Worm (Caenorhabditis elegans) whole organism, L4/young adult: ENCODE measurements around the gene gab-1.

Experiments
- W03F9.2 ChIP-seq: fragments of 150-350 bp; optimal IDR thresholded peaks from 2 replicates; lab custom pipeline; 2014; ENCODE audit warnings: missing biosample characterization, missing genetic modification characterization
- dao-5 ChIP-seq: sonication (generic microtip); optimal IDR thresholded peaks from 2 replicates; lab custom pipeline; 2016; ENCODE audit warnings: missing genotype, missing genetic modification characterization, moderate library complexity, missing compliant biosample characterization
- him-1 ChIP-seq: sonication (generic microtip); optimal IDR thresholded peaks from 2 replicates; lab custom pipeline; 2016; ENCODE audit warnings: missing genotype, missing genetic modification reagents, missing genetic modification characterization, missing compliant biosample characterization

The gab-1 gene

DNA sequence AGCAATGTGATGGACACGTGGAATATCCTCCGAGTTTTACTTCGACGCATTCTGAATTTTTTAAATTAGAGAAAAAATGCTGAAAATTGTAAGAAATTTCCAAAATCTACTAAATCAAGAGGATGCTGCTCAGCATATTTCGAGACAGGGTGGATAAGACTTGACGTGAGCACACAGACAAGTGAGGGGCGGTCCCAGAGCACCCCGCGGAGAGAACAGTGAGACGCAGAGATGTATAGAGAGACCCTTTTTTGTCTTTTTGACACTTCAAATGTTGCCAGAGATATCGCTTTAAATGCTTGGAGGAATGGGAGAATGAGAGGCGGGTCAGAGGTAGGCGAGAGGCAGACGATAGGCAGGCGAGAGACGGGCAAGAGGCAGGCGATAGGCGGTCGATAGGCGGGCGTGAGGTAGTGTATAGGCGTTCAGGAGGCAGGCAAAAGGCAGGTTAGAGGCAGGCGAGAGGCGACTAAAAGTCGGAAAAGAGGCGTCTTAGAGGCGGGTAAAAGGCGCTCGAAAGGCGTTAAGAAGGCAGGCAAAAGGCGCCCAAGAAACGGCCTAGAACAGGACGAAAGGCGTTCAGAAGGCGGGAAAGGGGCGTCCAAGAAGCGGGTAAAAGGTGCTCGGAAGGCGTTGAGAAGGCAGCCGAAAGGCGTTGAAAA is at the start of gene gab-1:
Gene gab-1 (minus strand): TSS at position 51 of the 662 bp plus-strand sequence.
- TF ChIP-seq W03F9.2 (tag; lab: Kevin White, UChicago) = no peak
- no peak for TF ChIP-seq dao-5 (tag; lab: Kevin White, UChicago)
- no peak for TF ChIP-seq him-1 (tag; lab: Kevin White, UChicago)

DNA sequence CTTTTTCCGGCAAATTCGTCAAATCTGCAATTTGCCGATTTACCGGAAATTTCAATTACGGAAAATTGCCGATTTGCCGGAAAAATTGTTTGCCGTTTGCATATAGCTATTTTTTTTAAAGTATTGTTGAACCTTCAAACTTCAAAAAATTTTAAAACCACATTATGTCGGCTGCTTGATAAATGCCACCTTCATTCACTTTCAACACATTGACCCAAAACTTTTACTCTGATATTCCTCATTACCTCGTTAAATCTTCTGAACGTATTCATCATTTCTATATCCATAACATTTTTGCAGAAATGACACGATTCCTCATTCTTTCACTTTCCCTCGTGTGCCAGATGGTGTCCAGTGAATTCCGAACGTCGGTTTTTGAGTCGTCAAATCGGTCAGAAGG is 49.5 kb upstream of the gab-1 start, which contains the start of gene Y37D8A.3:
Gene Y37D8A.3 (plus strand): TSS at position 301 of the 400 bp plus-strand sequence.
- TF ChIP-seq dao-5 (tag; lab: Kevin White, UChicago) (no peak), W03F9.2 (tag; lab: Kevin White, UChicago) (no peak), him-1 (tag; lab: Kevin White, UChicago) (no peak)

DNA sequence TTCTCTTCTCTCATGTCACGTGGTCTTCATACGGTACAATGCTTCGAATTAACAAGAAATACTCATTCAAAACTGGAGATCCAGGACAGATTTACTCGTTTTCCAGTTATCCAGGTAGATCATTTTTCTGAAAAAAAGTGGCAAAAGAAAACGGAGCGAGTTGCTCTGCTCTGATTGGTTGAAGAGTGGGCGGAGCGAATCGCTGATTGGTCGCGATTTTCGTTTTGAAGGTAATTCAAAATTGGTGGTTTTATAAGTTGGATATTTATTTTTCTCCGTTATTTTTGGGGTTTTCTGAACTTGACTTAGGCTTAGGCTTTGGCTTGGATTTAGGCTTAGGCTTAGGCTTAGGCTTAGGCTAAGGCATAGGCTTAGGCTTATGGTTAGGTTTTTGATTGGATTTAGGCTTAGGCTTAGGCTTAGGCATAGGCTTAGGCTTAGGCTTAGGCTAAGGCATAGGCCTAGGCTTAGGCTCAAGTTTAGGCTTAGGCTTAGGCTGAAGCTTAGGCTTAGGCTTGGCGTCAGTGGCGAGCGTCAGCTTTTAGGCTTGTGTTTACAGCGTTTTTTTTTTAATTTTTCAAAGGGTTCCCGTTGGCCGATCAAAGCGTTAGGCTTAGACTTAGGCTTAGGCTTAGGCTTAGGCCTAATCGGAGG is 43.2 kb upstream of the gab-1 start:
- TF ChIP-seq W03F9.2 (tag; lab: Kevin White, UChicago) (no peak), dao-5 (tag; lab: Kevin White, UChicago) (no peak), him-1 (tag; lab: Kevin White, UChicago) (no peak)

DNA sequence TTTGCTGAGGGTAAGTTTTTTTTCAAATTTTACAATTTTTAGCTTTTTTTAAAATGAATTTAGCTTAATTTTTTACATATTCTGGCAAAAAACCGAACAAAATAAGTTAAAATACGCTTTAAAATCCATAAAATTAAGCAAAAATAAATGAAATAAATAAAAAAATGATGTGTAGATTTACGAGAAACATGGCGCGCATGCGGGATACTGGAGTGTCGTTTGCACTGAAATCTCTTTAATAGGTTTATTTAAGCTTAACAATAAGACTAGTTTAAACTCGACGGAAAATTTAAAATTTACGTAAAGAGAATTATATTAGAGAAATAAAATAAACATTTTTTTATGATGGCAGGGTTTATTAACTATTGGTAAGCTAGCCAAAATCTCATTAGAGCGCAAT is 41.8 kb upstream of the gab-1 start:
- no peak for TF ChIP-seq dao-5 (tag; lab: Kevin White, UChicago)
- no peak for TF ChIP-seq W03F9.2 (tag; lab: Kevin White, UChicago)
- TF ChIP-seq him-1 (tag; lab: Kevin White, UChicago) = no peak

DNA sequence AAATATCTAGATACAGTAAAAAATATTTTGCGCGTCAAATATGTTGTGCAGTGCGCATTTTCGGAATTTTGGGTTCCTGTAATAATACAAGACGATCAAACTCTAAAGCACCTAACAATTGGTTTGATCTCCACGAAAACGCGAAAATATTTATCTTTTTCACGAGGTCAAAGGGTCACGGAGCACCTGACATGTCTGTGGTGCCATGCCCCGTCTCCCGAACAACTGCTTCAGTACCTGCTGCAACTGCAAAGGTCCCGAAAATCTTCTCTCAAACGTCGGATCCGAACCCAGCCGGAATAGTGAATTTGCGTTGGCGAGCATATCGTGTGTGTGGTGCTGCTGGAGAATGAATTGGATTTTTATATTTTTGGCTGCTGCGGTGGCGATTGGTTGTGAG is 40.4 kb upstream of the gab-1 start, which contains the start of the genes Y37D8A.2 and Y37D8A.25:
Gene Y37D8A.2 (plus strand): TSS at position 285 of the 400 bp plus-strand sequence.
Gene Y37D8A.25 (minus strand): TSS at position 345 of the 400 bp plus-strand sequence.
- TF ChIP-seq him-1 (tag; lab: Kevin White, UChicago) = no peak
- no peak for TF ChIP-seq dao-5 (tag; lab: Kevin White, UChicago)
- no peak for TF ChIP-seq W03F9.2 (tag; lab: Kevin White, UChicago)

DNA sequence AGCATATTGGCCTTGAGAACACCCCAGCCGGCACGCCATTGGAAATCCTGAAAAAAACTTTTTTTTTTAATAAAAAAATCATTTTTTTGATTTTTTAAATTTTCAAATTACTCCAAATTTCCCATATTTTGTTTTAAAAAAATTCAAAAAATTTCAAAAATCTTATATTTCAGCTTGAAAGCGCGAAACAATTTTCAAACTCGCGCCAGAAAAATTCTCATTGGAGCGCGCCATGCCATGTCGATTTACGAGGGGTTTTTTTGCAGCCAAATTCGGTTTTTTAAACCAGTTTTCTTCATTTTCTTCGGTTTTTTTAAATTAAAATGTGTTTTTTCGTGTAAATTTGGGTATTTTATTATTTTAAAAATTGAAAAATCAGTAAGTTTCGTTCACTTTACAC is 39.6 kb upstream of the gab-1 start:
- TF ChIP-seq dao-5 (tag; lab: Kevin White, UChicago) = no peak
- TF ChIP-seq him-1 (tag; lab: Kevin White, UChicago) = no peak
- TF ChIP-seq W03F9.2 (tag; lab: Kevin White, UChicago) = no peak

DNA sequence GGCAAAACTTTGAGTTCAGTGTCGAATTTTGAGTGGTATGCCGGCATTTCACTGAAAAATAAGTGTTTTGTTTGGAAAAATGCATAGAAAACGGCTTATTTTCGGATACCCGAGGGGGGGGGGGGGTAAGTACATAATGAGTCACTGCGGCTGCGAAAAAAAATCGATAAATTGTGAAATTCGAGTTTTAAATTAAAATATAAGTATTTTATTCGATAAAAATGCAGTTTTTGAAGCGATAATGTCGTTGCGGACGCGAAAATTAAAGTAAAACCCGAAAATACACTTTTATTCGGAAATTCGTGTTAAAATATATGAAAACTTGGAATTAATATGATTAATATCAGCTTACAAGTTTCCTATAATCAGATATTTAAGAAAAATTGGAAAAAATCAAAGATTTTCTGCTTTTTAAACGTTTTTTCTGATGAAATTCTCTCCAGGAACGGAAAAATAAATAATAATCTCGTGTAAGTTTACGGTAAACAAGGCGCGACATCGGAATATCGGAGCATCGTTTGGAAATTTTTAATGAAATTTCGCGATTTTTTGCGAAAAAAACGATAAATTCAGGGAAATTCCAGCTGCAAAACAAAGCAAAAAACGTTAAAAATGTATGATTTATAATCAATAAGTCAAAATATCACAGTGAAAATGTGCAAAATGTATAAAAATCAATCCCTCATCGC is 38.7 kb upstream of the gab-1 start, which contains the start of gene arx-5:
Gene arx-5 (minus strand): TSS at position 51 of the 689 bp plus-strand sequence.
- TF ChIP-seq him-1 (tag; lab: Kevin White, UChicago) (no peak), W03F9.2 (tag; lab: Kevin White, UChicago) (no peak), dao-5 (tag; lab: Kevin White, UChicago) (no peak)

DNA sequence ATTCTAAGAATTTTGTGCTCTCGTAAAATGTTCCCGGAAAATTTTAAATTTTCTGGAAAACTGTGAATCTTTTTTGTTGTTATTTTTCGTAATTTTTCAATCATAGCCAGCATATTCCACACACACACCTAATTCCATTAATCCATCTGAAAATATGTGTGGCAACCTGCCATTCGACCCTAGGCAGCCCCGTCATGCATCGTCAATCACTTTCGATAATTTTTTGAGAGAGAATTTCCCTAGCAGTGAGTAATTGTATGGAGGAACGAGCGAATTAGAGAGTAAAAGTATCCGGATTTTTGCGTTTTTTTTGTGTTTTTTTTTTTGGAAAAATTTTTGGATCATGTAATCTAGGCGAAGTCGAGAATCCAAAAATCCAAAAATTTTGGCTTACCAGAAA is 33.7 kb upstream of the gab-1 start, which contains the start of gene BE10.4:
Gene BE10.4 (plus strand): TSS at position 301 of the 400 bp plus-strand sequence.
- no peak for TF ChIP-seq dao-5 (tag; lab: Kevin White, UChicago)
- no peak for TF ChIP-seq him-1 (tag; lab: Kevin White, UChicago)
- TF ChIP-seq W03F9.2 (tag; lab: Kevin White, UChicago) = no peak

DNA sequence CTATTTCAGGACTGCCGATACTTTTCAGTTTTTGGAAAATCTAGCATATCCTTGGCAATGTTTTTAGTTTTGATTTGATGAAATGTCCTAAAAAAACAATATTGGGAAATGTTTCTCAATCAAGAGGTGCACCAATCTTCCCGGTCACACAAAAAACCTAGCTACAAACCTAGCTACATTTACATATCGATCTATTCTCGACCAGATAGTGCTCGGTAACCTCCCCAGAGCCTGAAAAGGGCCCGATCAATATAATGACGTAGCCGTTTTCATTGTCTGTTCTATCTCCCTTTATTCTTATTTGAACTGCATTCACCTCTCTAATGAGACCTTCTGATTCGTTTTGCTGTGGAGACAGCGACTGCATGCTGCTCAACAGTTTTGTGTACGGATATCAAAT is 28.2 kb upstream of the gab-1 start, which contains the start of gene BE10.3:
Gene BE10.3 (plus strand): TSS at position 301 of the 400 bp plus-strand sequence.
- no peak for TF ChIP-seq him-1 (tag; lab: Kevin White, UChicago)
- TF ChIP-seq dao-5 (tag; lab: Kevin White, UChicago) = no peak
- no peak for TF ChIP-seq W03F9.2 (tag; lab: Kevin White, UChicago)

DNA sequence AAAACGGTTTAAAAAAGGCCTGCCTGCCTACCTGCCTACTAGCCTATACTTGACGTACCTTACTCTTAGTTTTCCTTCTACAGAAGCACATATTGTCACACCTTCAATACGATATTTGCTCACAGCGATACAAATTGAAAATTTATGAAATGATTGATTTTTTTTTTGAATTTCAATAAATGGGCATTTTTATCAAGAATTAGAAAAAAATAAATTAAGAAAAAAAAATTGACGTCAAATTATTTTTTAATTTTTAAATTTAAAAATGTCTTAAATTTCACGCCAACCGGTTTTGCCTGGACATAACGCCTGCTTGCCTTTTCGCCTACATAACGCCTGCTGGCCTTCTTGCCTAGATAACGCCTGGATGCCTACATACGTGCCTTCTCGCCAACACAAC is 27.2 kb upstream of the gab-1 start, which contains the start of gene BE10.5:
Gene BE10.5 (minus strand): TSS at position 101 of the 400 bp plus-strand sequence.
- TF ChIP-seq W03F9.2 (tag; lab: Kevin White, UChicago) = no peak
- no peak for TF ChIP-seq him-1 (tag; lab: Kevin White, UChicago)
- no peak for TF ChIP-seq dao-5 (tag; lab: Kevin White, UChicago)

DNA sequence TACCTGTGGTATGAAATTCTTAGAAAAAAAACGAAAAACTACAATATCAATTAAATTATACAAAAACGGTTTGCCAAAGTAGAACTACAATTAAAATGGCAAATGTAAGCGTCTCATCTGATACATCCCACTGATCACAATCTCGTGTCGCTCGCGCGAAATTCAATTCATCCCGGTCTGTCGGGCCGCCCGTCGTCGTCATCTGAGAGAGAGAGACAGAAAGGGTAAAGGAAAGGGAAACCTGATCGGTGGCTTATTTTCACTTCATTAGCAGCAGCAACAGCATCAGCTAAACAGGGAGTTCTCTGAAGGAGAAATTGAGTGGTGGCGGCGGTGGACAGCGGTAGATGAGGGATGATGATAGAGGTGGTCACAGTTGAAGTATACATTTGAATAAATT is 21.0 kb upstream of the gab-1 start:
- no peak for TF ChIP-seq W03F9.2 (tag; lab: Kevin White, UChicago)
- TF ChIP-seq dao-5 (tag; lab: Kevin White, UChicago) = no peak
- TF ChIP-seq him-1 (tag; lab: Kevin White, UChicago) = no peak

DNA sequence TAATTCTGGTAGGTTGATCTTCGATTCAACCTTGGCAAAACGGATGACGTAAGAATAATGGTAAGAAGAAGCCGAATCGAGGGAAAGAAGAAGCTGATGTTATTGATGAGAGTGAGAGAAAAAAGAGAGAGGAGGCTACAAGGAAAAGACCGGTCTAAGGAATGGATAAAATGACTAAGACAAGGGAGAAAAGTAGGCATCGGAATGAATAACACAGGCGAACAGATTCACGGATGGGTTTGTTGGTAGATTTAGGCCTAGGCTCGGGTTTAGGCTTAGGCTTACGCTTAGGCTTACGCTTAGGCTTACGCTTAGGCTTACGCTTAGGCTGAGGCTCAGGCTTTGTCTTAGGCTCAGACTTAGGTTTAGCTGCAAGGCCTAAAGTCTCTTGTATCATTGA is 18.9 kb upstream of the gab-1 start, which contains the start of gene agmo-1:
Gene agmo-1 (minus strand): TSS at position 101 of the 400 bp plus-strand sequence.
- no peak for TF ChIP-seq dao-5 (tag; lab: Kevin White, UChicago)
- no peak for TF ChIP-seq W03F9.2 (tag; lab: Kevin White, UChicago)
- TF ChIP-seq him-1 (tag; lab: Kevin White, UChicago) = no peak
